Worm (Caenorhabditis elegans): ENCODE measurements around the gene dyf-2.

Gene dyf-2

DNA sequence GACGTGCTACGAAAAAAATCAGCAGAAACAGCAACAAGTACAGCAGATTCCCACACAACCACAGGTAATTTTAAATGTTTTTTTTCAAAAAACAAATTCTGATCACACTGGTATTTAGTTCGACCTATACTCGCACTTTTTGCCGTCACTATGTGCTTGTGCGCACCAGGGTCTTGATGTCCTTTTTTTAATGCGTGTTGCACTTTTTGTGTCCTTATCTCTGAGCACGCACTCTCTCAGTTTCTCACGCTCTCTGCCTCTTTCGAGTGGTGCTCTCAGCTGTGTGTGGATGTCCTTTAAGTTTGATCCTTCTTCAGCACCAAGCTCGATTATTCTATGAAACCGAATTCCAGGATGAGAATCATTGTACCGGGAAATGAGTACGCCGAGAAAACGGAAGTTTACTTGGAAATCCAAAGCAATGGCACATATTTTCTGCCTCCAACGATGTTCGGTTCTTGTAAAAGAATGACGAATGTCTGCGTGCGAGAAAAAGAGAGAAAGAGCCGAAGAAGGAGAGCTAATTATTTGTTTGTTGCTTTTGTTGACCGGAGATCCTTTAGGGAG, 32.2 kb upstream of the dyf-2 start:
- TF ChIP-seq K09A11.1 (tag; optimal IDR thresholded peaks at IDR 0.05; ENCODE audit: insufficient read depth) (no peak), ceh-31 (tag; optimal IDR thresholded peaks at IDR 0.05) (no peak), dmd-4 (tag; optimal IDR thresholded peaks at IDR 0.05; ENCODE audit: borderline replicate concordance) (no peak), ceh-30 (tag; optimal IDR thresholded peaks at IDR 0.05) (no peak), ceh-22 (tag; optimal IDR thresholded peaks at IDR 0.05) (peak; percentile 6)

DNA sequence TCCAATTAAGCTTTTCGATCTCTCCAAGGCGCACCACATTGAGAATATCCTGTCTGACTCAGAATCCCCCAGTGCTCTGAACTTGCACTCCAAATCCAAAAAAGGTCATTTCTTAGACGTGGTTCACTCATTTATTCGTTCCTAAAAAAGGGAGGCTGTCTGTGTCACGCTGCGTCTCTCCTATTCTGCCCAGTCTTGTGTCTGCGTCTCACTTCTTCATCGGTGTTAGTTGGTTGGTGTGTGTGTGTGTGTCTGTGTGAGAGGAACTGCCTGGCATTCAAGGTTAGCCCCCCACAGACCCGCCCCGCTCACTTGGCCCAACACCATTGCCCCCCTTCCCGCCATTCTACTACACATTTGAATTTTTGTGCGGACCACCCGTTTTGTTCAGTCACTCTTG, 31.3 kb upstream of the dyf-2 start:
- TF ChIP-seq pat-9 (tag; optimal IDR thresholded peaks at IDR 0.05) (no peak), sox-2 (GFP tag; IDR thresholded peaks at IDR 0.05) (no peak), elt-2 (tag; optimal IDR thresholded peaks at IDR 0.05) (no peak), npax-4 (tag; optimal IDR thresholded peaks at IDR 0.05) (no peak), ref-2 (tag; optimal IDR thresholded peaks at IDR 0.05) (no peak), ama-1 (optimal IDR thresholded peaks at IDR 0.05) (peak; percentile 14), unc-86 (tag; optimal IDR thresholded peaks at IDR 0.05) (no peak), ceh-24 (tag; optimal IDR thresholded peaks at IDR 0.05) (no peak), pax-1 (tag; optimal IDR thresholded peaks at IDR 0.05) (no peak), gmeb-2 (tag; optimal IDR thresholded peaks at IDR 0.05) (no peak), sdc-2 (tag; optimal IDR thresholded peaks at IDR 0.05) (no peak), sox-4 (tag; optimal IDR thresholded peaks at IDR 0.05) (no peak), ttx-3 (tag; optimal IDR thresholded peaks at IDR 0.05) (no peak), C38D4.7 (GFP tag; optimal IDR thresholded peaks at IDR 0.05) (no peak), T23F11.4 (GFP tag; optimal IDR thresholded peaks at IDR 0.05) (no peak), lim-6 (tag; optimal IDR thresholded peaks at IDR 0.05) (no peak), ets-4 (tag; optimal IDR thresholded peaks at IDR 0.05) (no peak), fkh-10 (GFP tag; optimal IDR thresholded peaks at IDR 0.05) (no peak), madf-2 (tag; optimal IDR thresholded peaks at IDR 0.05) (peak; percentile 2), pag-3 (tag; optimal IDR thresholded peaks at IDR 0.05; ENCODE audit: borderline replicate concordance) (no peak), ceh-22 (tag; optimal IDR thresholded peaks at IDR 0.05) (no peak), unc-55 (GFP tag; optimal IDR thresholded peaks at IDR 0.05) (peak; percentile 34), elt-4 (tag; optimal IDR thresholded peaks at IDR 0.05) (no peak), tbx-7 (tag; optimal IDR thresholded peaks at IDR 0.05) (no peak), nhr-11 (tag; optimal IDR thresholded peaks at IDR 0.05) (no peak), tbx-2 (tag; optimal IDR thresholded peaks at IDR 0.05) (peak; percentile 33), ceh-6 (GFP tag; optimal IDR thresholded peaks at IDR 0.05) (no peak), K09A11.1 (tag; optimal IDR thresholded peaks at IDR 0.05; ENCODE audit: insufficient read depth) (no peak), hlh-30 (tag; optimal IDR thresholded peaks at IDR 0.05; ENCODE audit: insufficient read depth) (peak; percentile 54), C08G9.2 (tag; optimal IDR thresholded peaks at IDR 0.05) (no peak), F13H6.1 (tag; optimal IDR thresholded peaks at IDR 0.05) (no peak), unc-42 (tag; optimal IDR thresholded peaks at IDR 0.05) (no peak), eyg-1 (tag; optimal IDR thresholded peaks at IDR 0.05) (no peak), ceh-18 (tag; optimal IDR thresholded peaks at IDR 0.05) (no peak), dmd-4 (tag; optimal IDR thresholded peaks at IDR 0.05; ENCODE audit: borderline replicate concordance) (no peak), nhr-232 (tag; optimal IDR thresholded peaks at IDR 0.05) (no peak), hlh-13 (GFP tag; optimal IDR thresholded peaks at IDR 0.05) (no peak), K02D7.2 (tag; optimal IDR thresholded peaks at IDR 0.05) (no peak), dve-1 (tag; optimal IDR thresholded peaks at IDR 0.05) (peak; percentile 1), fax-1 (tag; optimal IDR thresholded peaks at IDR 0.05) (no peak), unc-3 (GFP tag; conservative IDR thresholded peaks at IDR 0.05) (no peak), unc-3 (tag; optimal IDR thresholded peaks at IDR 0.05) (no peak), ceh-45 (GFP tag; IDR thresholded peaks at IDR 0.05) (no peak), hlh-8 (tag; optimal IDR thresholded peaks at IDR 0.05) (no peak), hlh-15 (tag; optimal IDR thresholded peaks at IDR 0.05) (no peak), ceh-2 (tag; optimal IDR thresholded peaks at IDR 0.05) (no peak), mec-3 (tag; optimal IDR thresholded peaks at IDR 0.05; ENCODE audit: borderline replicate concordance) (no peak), ceh-19 (GFP tag; optimal IDR thresholded peaks at IDR 0.05) (peak; percentile 58), ceh-48 (tag; optimal IDR thresholded peaks at IDR 0.05) (no peak)
